Worm (Caenorhabditis elegans) whole organism, young adult: ENCODE results near the gene pacs-1.

Experiments
- B0019.2 ChIP-seq: fragments of 200-800 bp; sonication (Bioruptor generic); conservative IDR thresholded peaks from 2 replicates; pipeline ENCODE4 v1.3.6; 2022; ENCODE audit warnings: missing genetic modification reagents, missing genetic modification characterization, missing compliant biosample characterization
- B0035.1 ChIP-seq: sonication (generic microtip); optimal IDR thresholded peaks from 2 replicates; lab custom pipeline; 2016; ENCODE audit warnings: missing genetic modification characterization, mild to moderate bottlenecking, missing compliant biosample characterization, missing genotype, missing genetic modification reagents
- D2030.7 ChIP-seq: fragments of 200-800 bp; sonication (Bioruptor generic); IDR thresholded peaks from 2 replicates; pipeline ENCODE4 v1.3.6; 2022; ENCODE audit warnings: missing genetic modification reagents, missing genetic modification characterization, missing compliant biosample characterization
- F23B12.7 ChIP-seq: sonication (generic microtip); optimal IDR thresholded peaks from 2 replicates; lab custom pipeline; 2017; ENCODE audit warnings: missing genetic modification characterization, mild to moderate bottlenecking, missing compliant biosample characterization, antibody characterized with exemption, moderate library complexity; ENCODE audit not compliant: insufficient read depth
- F55B11.4 ChIP-seq: sonication (generic microtip); optimal IDR thresholded peaks from 2 replicates; lab custom pipeline; 2016; ENCODE audit warnings: missing compliant biosample characterization, missing genetic modification characterization, borderline replicate concordance; ENCODE audit not compliant: insufficient read depth
- F57A8.1 ChIP-seq: fragments of 200-800 bp; sonication (Bioruptor generic); optimal IDR thresholded peaks from 2 replicates; lab custom pipeline; 2018; ENCODE audit warnings: mild to moderate bottlenecking, missing genetic modification characterization, moderate library complexity, missing compliant biosample characterization
- K11D2.4 ChIP-seq: fragments of 200-800 bp; sonication (Bioruptor generic); IDR thresholded peaks from 2 replicates; pipeline ENCODE4 v1.3.6; 2022; ENCODE audit warnings: missing genetic modification reagents, missing genetic modification characterization, missing compliant biosample characterization
- K12H6.12 ChIP-seq: fragments of 200-800 bp; sonication (Bioruptor generic); optimal IDR thresholded peaks from 2 replicates; lab custom pipeline; 2018; ENCODE audit warnings: mild to moderate bottlenecking, missing genetic modification characterization, missing compliant biosample characterization
- Y56A3A.18 ChIP-seq: fragments of 200-800 bp; sonication (Bioruptor generic); IDR thresholded peaks from 2 replicates; pipeline ENCODE4 v1.3.6; 2022; ENCODE audit warnings: missing genetic modification reagents, missing genetic modification characterization, missing compliant biosample characterization
- Y79H2A.3 ChIP-seq: fragments of 200-800 bp; sonication (Bioruptor generic); conservative IDR thresholded peaks from 2 replicates; pipeline ENCODE4 v1.3.6; 2022; ENCODE audit warnings: missing genetic modification reagents, missing genetic modification characterization, missing compliant biosample characterization
- ZK185.1 ChIP-seq: sonication (generic microtip); optimal IDR thresholded peaks from 2 replicates; lab custom pipeline; 2016; ENCODE audit warnings: mild to moderate bottlenecking, missing genetic modification characterization, missing compliant biosample characterization; ENCODE audit not compliant: poor library complexity, severe bottlenecking
- aptf-2 ChIP-seq: fragments of 200-800 bp; sonication (Bioruptor generic); conservative IDR thresholded peaks from 2 replicates; pipeline ENCODE4 v1.3.6; 2022; ENCODE audit warnings: missing genetic modification reagents, missing genetic modification characterization, missing compliant biosample characterization
- atf-7 ChIP-seq: sonication (generic microtip); optimal IDR thresholded peaks from 2 replicates; lab custom pipeline; 2017; ENCODE audit warnings: mild to moderate bottlenecking, missing genetic modification characterization, missing compliant biosample characterization
- attf-3 ChIP-seq: fragments of 200-800 bp; sonication (Bioruptor generic); conservative IDR thresholded peaks from 2 replicates; pipeline ENCODE4 v1.3.6; 2022; ENCODE audit warnings: missing genetic modification reagents, missing genetic modification characterization, missing compliant biosample characterization
- attf-6 ChIP-seq: fragments of 200-800 bp; sonication (Bioruptor generic); IDR thresholded peaks from 2 replicates; pipeline ENCODE4 v1.3.6; 2022; ENCODE audit warnings: missing genetic modification reagents, missing genetic modification characterization, missing compliant biosample characterization
- ceh-27 ChIP-seq: fragments of 200-800 bp; sonication (Bioruptor generic); optimal IDR thresholded peaks from 2 replicates; lab custom pipeline; 2018; ENCODE audit warnings: mild to moderate bottlenecking, missing genetic modification characterization, moderate library complexity, missing compliant biosample characterization
- efl-1 ChIP-seq: fragments of 150-350 bp; optimal IDR thresholded peaks from 2 replicates; lab custom pipeline; 2014; ENCODE audit warnings: missing biosample characterization, missing genetic modification reagents, missing genetic modification characterization
- egl-18 ChIP-seq: fragments of 200-800 bp; sonication (Bioruptor generic); IDR thresholded peaks from 2 replicates; pipeline ENCODE4 v1.3.6; 2022; ENCODE audit warnings: missing genetic modification reagents, missing genetic modification characterization, missing compliant biosample characterization
- egrh-3 ChIP-seq: fragments of 200-800 bp; sonication (Bioruptor generic); IDR thresholded peaks from 2 replicates; pipeline ENCODE4 v1.3.6; 2022; ENCODE audit warnings: missing genetic modification reagents, missing genetic modification characterization, missing compliant biosample characterization
- gei-17 ChIP-seq: fragments of 200-800 bp; sonication (Bioruptor generic); optimal IDR thresholded peaks from 2 replicates; lab custom pipeline; 2018; ENCODE audit warnings: mild to moderate bottlenecking, missing genetic modification characterization, missing compliant biosample characterization
- him-1 ChIP-seq: sonication (generic microtip); optimal IDR thresholded peaks from 2 replicates; lab custom pipeline; 2016; ENCODE audit warnings: missing genotype, missing genetic modification reagents, missing genetic modification characterization, missing compliant biosample characterization
- hsf-1 ChIP-seq: fragments of 200-800 bp; sonication (Bioruptor generic); IDR thresholded peaks from 2 replicates; pipeline ENCODE4 v1.3.6; 2022; ENCODE audit warnings: missing genetic modification reagents, missing genetic modification characterization, missing compliant biosample characterization
- let-607 ChIP-seq, 2 experiments: fragments of 200-800 bp in 1 of 2; sonication (Bioruptor generic) in 1 of 2; sonication (generic microtip) in 1 of 2; optimal IDR thresholded peaks; 2 replicates each; lab custom pipeline; 2016 to 2018; ENCODE audit warnings: mild to moderate bottlenecking in 2 of 2, missing compliant biosample characterization in 2 of 2, missing genetic modification characterization in 2 of 2, moderate library complexity in 2 of 2, missing genotype in 1 of 2
- lin-26 ChIP-seq: fragments of 200-800 bp; sonication (Bioruptor generic); IDR thresholded peaks from 2 replicates; pipeline ENCODE4 v1.3.6; 2022; ENCODE audit warnings: missing genetic modification reagents, missing genetic modification characterization, missing compliant biosample characterization
- lin-35 ChIP-seq, 3 experiments: fragments of 150-350 bp in 2 of 3; sonication (generic microtip) in 1 of 3; optimal IDR thresholded peaks; 2 replicates each; lab custom pipeline; 2014 to 2018; ENCODE audit warnings: missing biosample characterization in 3 of 3, missing genetic modification characterization in 3 of 3, missing genetic modification reagents in 3 of 3
- mcd-1 ChIP-seq: fragments of 200-800 bp; sonication (Bioruptor generic); IDR thresholded peaks from 2 replicates; pipeline ENCODE4 v1.3.6; 2022; ENCODE audit warnings: missing genetic modification reagents, missing genetic modification characterization, missing compliant biosample characterization
- nfya-2 ChIP-seq: fragments of 200-800 bp; sonication (Bioruptor generic); IDR thresholded peaks from 2 replicates; pipeline ENCODE4 v1.3.6; 2022; ENCODE audit warnings: missing genetic modification reagents, missing genetic modification characterization, missing compliant biosample characterization
- nfyb-1 ChIP-seq: fragments of 200-800 bp; sonication (Bioruptor generic); IDR thresholded peaks from 2 replicates; pipeline ENCODE4 v1.3.6; 2022; ENCODE audit warnings: missing genetic modification reagents, missing genetic modification characterization, missing compliant biosample characterization
- nhr-120 ChIP-seq: fragments of 200-800 bp; sonication (Bioruptor generic); IDR thresholded peaks from 2 replicates; pipeline ENCODE4 v1.3.6; 2022; ENCODE audit warnings: missing genetic modification characterization, missing compliant biosample characterization
- nhr-80 ChIP-seq: sonication (generic microtip); optimal IDR thresholded peaks from 2 replicates; lab custom pipeline; 2016; ENCODE audit warnings: missing genetic modification characterization, missing compliant biosample characterization
- pha-4 ChIP-seq: fragments of 150-350 bp; sonication (generic microtip); optimal IDR thresholded peaks from 2 replicates; lab custom pipeline; 2014; ENCODE audit warnings: missing biosample characterization, missing genetic modification reagents, missing genetic modification characterization
- sea-2 ChIP-seq: fragments of 200-800 bp; sonication (Bioruptor generic); IDR thresholded peaks from 2 replicates; pipeline ENCODE4 v1.3.6; 2022; ENCODE audit warnings: missing genetic modification characterization, missing compliant biosample characterization
- snpc-1.3 ChIP-seq: sonication (generic microtip); optimal IDR thresholded peaks from 2 replicates; lab custom pipeline; 2017; ENCODE audit warnings: missing genetic modification characterization, mild to moderate bottlenecking, missing compliant biosample characterization, antibody characterized with exemption, moderate library complexity, missing genotype, missing genetic modification reagents; ENCODE audit not compliant: insufficient read depth
- tbp1 ChIP-seq: fragments of 200-800 bp; sonication (Bioruptor generic); optimal IDR thresholded peaks from 2 replicates; lab custom pipeline; 2018; ENCODE audit warnings: mild to moderate bottlenecking, missing genetic modification characterization, missing compliant biosample characterization
- tbx-9 ChIP-seq: sonication (generic microtip); optimal IDR thresholded peaks from 2 replicates; lab custom pipeline; 2016; ENCODE audit warnings: borderline replicate concordance, missing genetic modification characterization, inconsistent platforms, missing compliant biosample characterization
- tlf-1 ChIP-seq: fragments of 200-800 bp; sonication (Bioruptor generic); optimal IDR thresholded peaks from 2 replicates; lab custom pipeline; 2018; ENCODE audit warnings: mild to moderate bottlenecking, missing genetic modification characterization, missing compliant biosample characterization
- unc-130 ChIP-seq: sonication (generic microtip); optimal IDR thresholded peaks from 2 replicates; lab custom pipeline; 2016; ENCODE audit warnings: missing genetic modification reagents, missing genetic modification characterization, missing compliant biosample characterization
- unc-62 ChIP-seq: fragments of 150-350 bp; optimal IDR thresholded peaks from 2 replicates; lab custom pipeline; 2014; ENCODE audit warnings: missing biosample characterization, missing genetic modification reagents, missing genetic modification characterization
- ztf-22 ChIP-seq: fragments of 200-800 bp; sonication (Bioruptor generic); optimal IDR thresholded peaks from 2 replicates; lab custom pipeline; 2018; ENCODE audit warnings: mild to moderate bottlenecking, missing genetic modification characterization, moderate library complexity, missing compliant biosample characterization

The pacs-1 gene

DNA sequence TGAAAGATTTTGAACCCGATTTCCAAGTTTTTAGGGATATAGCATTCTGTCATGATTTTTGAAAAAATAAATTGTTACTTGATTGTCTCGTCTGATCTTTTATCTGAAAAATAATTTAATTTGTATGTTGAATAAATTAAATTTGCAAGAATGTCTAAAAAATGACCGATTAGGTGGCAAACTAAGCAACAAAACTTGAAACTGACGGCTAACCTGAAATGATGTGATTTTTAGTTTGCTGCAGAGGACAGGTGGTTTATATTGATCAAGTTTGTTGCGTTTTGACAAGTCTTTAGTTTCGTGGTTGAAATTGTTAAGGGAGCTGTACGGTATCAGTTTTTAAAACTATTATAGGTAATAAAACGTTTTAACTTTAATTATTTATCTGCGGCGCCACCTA lies 40.4 kb upstream of the pacs-1 start, which contains the start of gene F07C3.16:
Gene F07C3.16 (minus strand): TSS at position 101 of the 400 bp plus-strand sequence.
- TF ChIP-seq unc-130 (GFP tag; lab: Kevin White, UChicago): no peak
- TF ChIP-seq ZK185.1 (tag; lab: Kevin White, UChicago): no peak
- no peak for TF ChIP-seq ceh-27
- no peak for TF ChIP-seq tbx-9 (tag; lab: Kevin White, UChicago)
- no peak for TF ChIP-seq hsf-1 (GFP tag; lab: Robert Waterston, UW)
- TF ChIP-seq K12H6.12 (tag; lab: Kevin White, UChicago): no peak
- TF ChIP-seq snpc-1.3: no peak

DNA sequence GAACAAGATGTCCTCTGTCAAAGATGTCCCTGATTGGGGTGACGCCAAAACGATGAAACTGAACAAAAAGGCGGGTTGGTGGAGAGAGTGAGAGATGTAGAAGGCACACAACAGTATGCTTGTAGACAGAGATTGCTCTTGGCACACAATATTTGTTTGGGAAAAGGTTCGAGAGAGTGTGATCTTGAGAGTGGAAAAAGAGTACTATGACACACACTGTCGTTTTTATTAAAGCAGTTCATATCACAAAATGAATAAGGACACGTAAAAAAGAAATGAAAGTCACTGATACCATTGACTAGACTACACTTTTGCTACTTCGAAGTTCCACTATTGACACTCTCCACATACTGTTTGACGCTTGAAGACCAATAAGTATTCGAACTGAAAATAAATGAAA lies 38.4 kb upstream of the pacs-1 start:
- TF ChIP-seq sea-2 (GFP tag; lab: Robert Waterston, UW): no peak
- no peak for TF ChIP-seq B0035.1 (tag; lab: Kevin White, UChicago)
- no peak for TF ChIP-seq lin-35 (GFP tag; optimal IDR thresholded peaks at IDR 0.05; lab: Kevin White, UChicago)
- no peak for TF ChIP-seq Y79H2A.3 (GFP tag; lab: Robert Waterston, UW)
- TF ChIP-seq pha-4 (tag; lab: Kevin White, UChicago): peak; percentile 62
- TF ChIP-seq ztf-22: no peak
- peak; percentile 50 for TF ChIP-seq unc-62
- no peak for TF ChIP-seq F57A8.1 (GFP tag; lab: Kevin White, UChicago)
- TF ChIP-seq ZK185.1 (tag; lab: Kevin White, UChicago): no peak
- TF ChIP-seq efl-1 (GFP tag; lab: Kevin White, UChicago): no peak
- no peak for TF ChIP-seq nfya-2 (GFP tag; lab: Robert Waterston, UW)
- no peak for TF ChIP-seq egrh-3
- TF ChIP-seq D2030.7 (GFP tag; lab: Robert Waterston, UW): no peak
- peak; percentile 96 for TF ChIP-seq nhr-80
- no peak for TF ChIP-seq gei-17

DNA sequence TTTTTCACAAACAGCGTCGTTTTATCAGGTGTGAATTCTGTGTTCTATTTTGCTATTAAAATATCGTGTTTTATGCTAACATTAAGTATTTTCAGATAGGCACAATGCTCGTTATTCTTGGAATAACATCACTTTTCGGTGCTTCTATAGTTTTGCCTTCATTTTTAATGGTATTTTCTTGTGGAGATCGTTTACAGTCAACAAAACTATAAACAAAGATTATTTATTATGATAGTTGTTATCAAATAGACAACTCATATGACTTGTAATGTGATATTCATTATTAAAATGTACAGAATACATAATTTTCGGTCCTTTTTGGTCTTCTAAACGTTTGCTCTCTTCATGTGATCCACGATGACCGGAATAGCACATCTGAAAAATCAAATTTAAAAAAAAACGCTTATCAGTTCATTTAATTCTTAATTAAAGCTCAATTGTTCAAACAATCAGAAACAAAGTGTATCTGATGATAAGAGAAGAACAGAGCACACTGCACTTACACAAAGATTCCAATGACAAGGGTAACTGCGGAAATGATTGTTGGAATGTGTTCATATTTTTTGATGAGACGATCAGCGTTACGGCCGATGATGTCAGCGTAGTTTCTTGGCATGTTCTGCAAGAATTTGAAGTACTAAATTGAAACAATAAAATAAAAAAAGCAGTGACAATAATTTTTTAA lies 37.1 kb upstream of the pacs-1 start, which contains the start of gene F07C3.9:
Gene F07C3.9 (minus strand): TSS at position 635 of the 685 bp plus-strand sequence.
- TF ChIP-seq tlf-1 (GFP tag; lab: Kevin White, UChicago) (no peak), nhr-80 (peak; percentile 79)

DNA sequence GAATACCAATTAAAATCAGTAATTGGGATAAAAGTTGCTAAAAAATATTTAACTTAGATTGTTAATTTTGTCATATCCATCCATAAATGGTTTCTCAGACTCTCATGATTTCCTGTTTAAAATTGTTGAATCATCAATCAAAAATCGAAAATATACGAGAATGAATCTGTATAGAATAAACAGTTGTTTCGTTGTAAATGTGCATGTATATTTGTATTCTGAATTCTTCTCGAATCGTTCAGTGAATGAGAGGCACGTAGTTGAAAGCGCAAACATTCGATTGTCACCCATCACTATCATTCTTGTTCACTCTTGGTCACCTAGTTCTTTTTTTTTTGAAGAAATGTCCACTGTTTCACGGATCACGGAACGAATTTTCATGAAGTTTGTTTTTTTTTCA lies 32.9 kb upstream of the pacs-1 start, which contains the start of gene ptd-2:
Gene ptd-2 (plus strand): TSS at position 301 of the 400 bp plus-strand sequence.
- TF ChIP-seq Y56A3A.18 (no peak), nhr-120 (GFP tag; lab: Robert Waterston, UW) (no peak), him-1 (no peak), B0035.1 (tag; lab: Kevin White, UChicago) (no peak), tbp1 (GFP tag; lab: Kevin White, UChicago) (no peak), F55B11.4 (no peak), B0019.2 (no peak), lin-26 (GFP tag; lab: Robert Waterston, UW) (no peak), let-607 (tag; optimal IDR thresholded peaks at IDR 0.05; lab: Kevin White, UChicago) (no peak), F23B12.7 (tag; lab: Kevin White, UChicago) (no peak), K11D2.4 (GFP tag; lab: Robert Waterston, UW) (no peak), attf-3 (GFP tag; lab: Robert Waterston, UW) (no peak), mcd-1 (no peak), attf-6 (GFP tag; lab: Robert Waterston, UW) (no peak), atf-7 (no peak), aptf-2 (GFP tag; lab: Robert Waterston, UW) (no peak), efl-1 (GFP tag; lab: Kevin White, UChicago) (no peak), egl-18 (GFP tag; lab: Robert Waterston, UW) (no peak), sea-2 (GFP tag; lab: Robert Waterston, UW) (no peak), nfyb-1 (no peak)
